Worm (Caenorhabditis elegans) whole organism, young adult: ENCODE results near the gene lron-1.

Source experiments
- B0336.3 ChIP-seq: fragments of 200-800 bp; sonication (Bioruptor generic); IDR thresholded peaks from 2 replicates; pipeline ENCODE4 v1.3.6; 2022; ENCODE audit warnings: missing genetic modification characterization, missing compliant biosample characterization
- F33H1.4 ChIP-seq: fragments of 200-800 bp; sonication (Bioruptor generic); IDR thresholded peaks from 2 replicates; pipeline ENCODE4 v1.3.6; 2022; ENCODE audit warnings: missing genetic modification reagents, missing genetic modification characterization, missing compliant biosample characterization
- Y95B8A.8 ChIP-seq: fragments of 200-800 bp; sonication (Bioruptor generic); IDR thresholded peaks from 2 replicates; pipeline ENCODE4 v1.3.6; 2022; ENCODE audit warnings: missing genetic modification reagents, missing genetic modification characterization, missing compliant biosample characterization
- akir-1 ChIP-seq: fragments of 200-800 bp; sonication (Bioruptor generic); optimal IDR thresholded peaks from 2 replicates; lab custom pipeline; 2018; ENCODE audit warnings: mild to moderate bottlenecking, missing genetic modification characterization, moderate library complexity, missing compliant biosample characterization
- ama-1 ChIP-seq, 3 experiments: fragments of 150-350 bp in 1 of 3; sonication (generic microtip) in 2 of 3; optimal IDR thresholded peaks; 2 replicates each; lab custom pipeline; 2014 to 2018; ENCODE audit warnings: missing biosample characterization in 2 of 3, missing genetic modification characterization in 2 of 3, missing genetic modification reagents in 2 of 3
- aptf-3 ChIP-seq: fragments of 200-800 bp; sonication (Bioruptor generic); IDR thresholded peaks from 2 replicates; pipeline ENCODE4 v1.3.6; 2022; ENCODE audit warnings: missing genetic modification characterization, missing compliant biosample characterization
- cebp-1 ChIP-seq, 2 experiments: fragments of 200-800 bp in 1 of 2; sonication (Bioruptor generic) in 1 of 2; sonication (generic microtip) in 1 of 2; IDR thresholded peaks in 1 of 2; optimal IDR thresholded peaks in 1 of 2; 2 replicates each; pipeline versions ENCODE4 v1.3.6 to Lab custom; 2017 to 2022; ENCODE audit warnings: missing compliant biosample characterization in 2 of 2, missing genetic modification characterization in 2 of 2, mild to moderate bottlenecking in 1 of 2, missing genetic modification reagents in 1 of 2, moderate library complexity in 1 of 2
- efl-1 ChIP-seq: fragments of 150-350 bp; optimal IDR thresholded peaks from 2 replicates; lab custom pipeline; 2014; ENCODE audit warnings: missing biosample characterization, missing genetic modification reagents, missing genetic modification characterization
- ets-4 ChIP-seq: fragments of 200-800 bp; sonication (Bioruptor generic); optimal IDR thresholded peaks from 2 replicates; lab custom pipeline; 2018; ENCODE audit warnings: mild to moderate bottlenecking, missing genetic modification characterization, missing compliant biosample characterization
- nfya-2 ChIP-seq: fragments of 200-800 bp; sonication (Bioruptor generic); IDR thresholded peaks from 2 replicates; pipeline ENCODE4 v1.3.6; 2022; ENCODE audit warnings: missing genetic modification reagents, missing genetic modification characterization, missing compliant biosample characterization
- somi-1 ChIP-seq: fragments of 200-800 bp; sonication (Bioruptor generic); optimal IDR thresholded peaks from 2 replicates; lab custom pipeline; 2018; ENCODE audit warnings: mild to moderate bottlenecking, missing genetic modification characterization, missing compliant biosample characterization
- unc-62 ChIP-seq: fragments of 150-350 bp; optimal IDR thresholded peaks from 2 replicates; lab custom pipeline; 2014; ENCODE audit warnings: missing biosample characterization, missing genetic modification reagents, missing genetic modification characterization

- TF ChIP-seq ets-4 (GFP tag; lab: Kevin White, UChicago) (no peak), nfya-2 (GFP tag; lab: Robert Waterston, UW) (no peak), Y95B8A.8 (GFP tag; lab: Robert Waterston, UW) (no peak), akir-1 (GFP tag; lab: Kevin White, UChicago) (no peak), F33H1.4 (GFP tag; lab: Robert Waterston, UW) (no peak), somi-1 (GFP tag; lab: Kevin White, UChicago) (no peak), ama-1 (optimal IDR thresholded peaks at IDR 0.05; lab: Kevin White, UChicago) (no peak), ama-1 (GFP tag; optimal IDR thresholded peaks at IDR 0.05; lab: Kevin White, UChicago) (no peak), cebp-1 (GFP tag; IDR thresholded peaks at IDR 0.05; lab: Robert Waterston, UW) (no peak), cebp-1 (tag; optimal IDR thresholded peaks at IDR 0.05; lab: Kevin White, UChicago) (no peak), unc-62 (GFP tag; lab: Kevin White, UChicago) (no peak), aptf-3 (GFP tag; lab: Robert Waterston, UW) (no peak), B0336.3 (no peak), efl-1 (no peak)
Measured at ce11 chrX:14556403-14556802, 16.1 kb upstream of the lron-1 start.
